Worm (Caenorhabditis elegans): ENCODE measurements around the gene cest-2.1.

- no peak for TF ChIP-seq nhr-237 (tag; optimal IDR thresholded peaks at IDR 0.05)
- TF ChIP-seq blmp-1 (tag; optimal IDR thresholded peaks at IDR 0.05) = no peak
- TF ChIP-seq unc-62 (GFP tag; optimal IDR thresholded peaks at IDR 0.05) = no peak
- TF ChIP-seq elt-1 (tag; optimal IDR thresholded peaks at IDR 0.05; ENCODE audit: borderline replicate concordance, insufficient read depth) = no peak
- no peak for TF ChIP-seq nhr-12 (tag; optimal IDR thresholded peaks at IDR 0.05)
Observed at ce11 chrV:14165745-14166144, 5.5 kb downstream of the cest-2.1 start.

Measured in whole organism, mixed stage, embryonic.